Worm (Caenorhabditis elegans): ENCODE results near the gene F58A6.9.

Gene F58A6.9

DNA sequence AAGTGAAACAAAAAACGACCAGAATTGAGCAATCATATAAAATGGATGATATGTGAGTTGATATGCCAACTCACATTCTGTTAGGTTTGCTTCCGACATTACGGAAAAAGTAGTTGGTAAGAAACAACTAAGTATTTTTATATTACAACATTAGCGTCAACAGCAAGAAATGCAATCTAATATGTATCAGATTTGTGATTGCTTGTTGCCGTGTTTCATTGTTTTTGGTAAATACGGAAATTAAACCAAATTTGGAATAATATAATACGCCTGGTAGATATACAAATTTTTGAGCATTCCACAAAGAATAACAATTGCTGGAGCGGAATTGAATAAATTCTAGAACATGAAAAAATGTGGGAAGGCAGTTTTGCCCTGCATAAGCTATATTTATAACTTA is 4.1 kb downstream of the F58A6.9 start, which contains the start of gene srb-12:
Gene srb-12, minus strand, starts transcription at position 101 of the 400 bp plus-strand sequence.
- TF ChIP-seq snpc-4 (tag; optimal IDR thresholded peaks at IDR 0.05), result no peak
- TF ChIP-seq nhr-85 (tag), result no peak
- no peak for TF ChIP-seq mab-9 (GFP tag; IDR thresholded peaks at IDR 0.05)
- no peak for TF ChIP-seq lin-15B (tag; optimal IDR thresholded peaks at IDR 0.05)
- TF ChIP-seq ztf-11 (tag; optimal IDR thresholded peaks at IDR 0.05), result no peak
- TF ChIP-seq nhr-76 (tag; optimal IDR thresholded peaks at IDR 0.05), result no peak
- TF ChIP-seq hpl-2 (GFP tag; optimal IDR thresholded peaks at IDR 0.05), result no peak
- no peak for TF ChIP-seq pqm-1 (tag; optimal IDR thresholded peaks at IDR 0.05)

DNA sequence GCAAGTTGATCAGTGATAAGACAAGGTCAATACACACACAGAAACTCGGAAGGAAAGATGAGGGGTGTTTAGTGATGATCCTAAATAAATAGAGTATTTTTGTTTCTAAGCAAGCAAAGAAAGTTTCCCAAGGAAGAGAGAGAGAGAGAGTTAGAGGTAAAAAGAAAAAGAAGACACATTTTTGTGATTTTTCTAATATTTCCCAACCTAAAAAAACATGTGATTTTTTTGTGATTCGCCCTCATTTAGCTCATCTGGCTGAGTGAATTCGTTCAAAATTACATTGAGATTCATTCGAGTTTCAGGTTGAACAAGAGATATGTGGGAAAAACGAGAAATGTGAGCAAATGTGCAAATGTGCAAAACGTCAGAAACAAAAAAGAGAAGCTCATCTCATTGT is 7.8 kb downstream of the F58A6.9 start, which contains the start of gene srb-16:
Gene srb-16, minus strand, starts transcription at position 101 of the 400 bp plus-strand sequence.
- TF ChIP-seq sox-4 (tag; optimal IDR thresholded peaks at IDR 0.05), result no peak

DNA sequence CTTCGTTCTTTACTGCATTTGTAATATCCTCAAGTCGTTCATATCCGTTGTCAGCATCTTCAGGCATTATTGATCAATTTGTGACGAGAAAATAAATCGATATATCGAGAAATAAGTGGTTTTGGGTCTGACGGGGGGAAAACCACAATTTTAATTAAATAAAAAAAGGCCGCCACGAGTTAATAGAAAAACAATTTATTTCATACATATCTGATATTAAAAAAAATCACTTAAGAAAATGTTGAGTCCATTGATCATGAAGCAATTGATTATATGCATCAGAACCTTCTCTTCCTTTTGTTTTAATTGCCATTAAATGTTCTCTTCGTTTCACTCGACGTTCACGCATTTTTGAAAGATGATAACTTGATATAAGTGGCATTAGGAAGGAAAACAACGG is 10.3 kb downstream of the F58A6.9 start, which contains the start of gene F58A6.5:
Gene F58A6.5, minus strand, starts transcription at position 101 of the 400 bp plus-strand sequence.
- TF ChIP-seq mef-2 (tag; optimal IDR thresholded peaks at IDR 0.05) (no peak), ceh-90 (tag; optimal IDR thresholded peaks at IDR 0.05) (no peak)

DNA sequence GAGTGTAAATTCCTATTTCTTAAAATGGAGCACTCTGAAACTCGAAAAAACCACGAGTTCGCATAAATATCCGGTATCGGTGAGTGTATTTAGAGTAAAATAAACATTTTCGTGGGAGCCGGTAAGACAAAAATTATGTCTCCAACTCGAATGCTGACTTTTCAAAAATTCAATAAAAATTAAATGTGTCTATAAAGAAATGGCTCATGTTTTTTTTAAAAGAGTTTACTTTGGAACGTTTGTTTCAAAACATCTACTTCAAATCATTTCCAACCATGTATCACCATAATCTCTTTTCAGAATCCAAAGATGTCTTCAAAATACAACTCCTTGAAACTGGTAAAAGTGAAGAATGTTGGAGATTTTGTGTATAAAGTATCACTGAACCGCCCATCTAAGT is 16.1 kb downstream of the F58A6.9 start, which contains the start of gene F58A6.1:
Gene F58A6.1, plus strand, starts transcription at position 301 of the 400 bp plus-strand sequence.
- TF ChIP-seq hpl-2 (GFP tag; optimal IDR thresholded peaks at IDR 0.05), result no peak
- no peak for TF ChIP-seq ama-1 (optimal IDR thresholded peaks at IDR 0.05)
- TF ChIP-seq fos-1 (tag; optimal IDR thresholded peaks at IDR 0.05), result no peak
- no peak for TF ChIP-seq nhr-71 (tag; optimal IDR thresholded peaks at IDR 0.05)
- TF ChIP-seq xbp-1 (tag; optimal IDR thresholded peaks at IDR 0.05), result no peak
- no peak for TF ChIP-seq efl-1 (optimal IDR thresholded peaks at IDR 0.05)
- no peak for TF ChIP-seq efl-1 (GFP tag; optimal IDR thresholded peaks at IDR 0.05 in 1 of 2)
- no peak for TF ChIP-seq lin-15B (tag; optimal IDR thresholded peaks at IDR 0.05)
- no peak for TF ChIP-seq egl-13 (tag; optimal IDR thresholded peaks at IDR 0.05)
- TF ChIP-seq nhr-76 (tag; optimal IDR thresholded peaks at IDR 0.05), result no peak
- no peak for TF ChIP-seq nhr-47 (tag; optimal IDR thresholded peaks at IDR 0.05)
- no peak for TF ChIP-seq mdl-1 (tag; optimal IDR thresholded peaks at IDR 0.05)

DNA sequence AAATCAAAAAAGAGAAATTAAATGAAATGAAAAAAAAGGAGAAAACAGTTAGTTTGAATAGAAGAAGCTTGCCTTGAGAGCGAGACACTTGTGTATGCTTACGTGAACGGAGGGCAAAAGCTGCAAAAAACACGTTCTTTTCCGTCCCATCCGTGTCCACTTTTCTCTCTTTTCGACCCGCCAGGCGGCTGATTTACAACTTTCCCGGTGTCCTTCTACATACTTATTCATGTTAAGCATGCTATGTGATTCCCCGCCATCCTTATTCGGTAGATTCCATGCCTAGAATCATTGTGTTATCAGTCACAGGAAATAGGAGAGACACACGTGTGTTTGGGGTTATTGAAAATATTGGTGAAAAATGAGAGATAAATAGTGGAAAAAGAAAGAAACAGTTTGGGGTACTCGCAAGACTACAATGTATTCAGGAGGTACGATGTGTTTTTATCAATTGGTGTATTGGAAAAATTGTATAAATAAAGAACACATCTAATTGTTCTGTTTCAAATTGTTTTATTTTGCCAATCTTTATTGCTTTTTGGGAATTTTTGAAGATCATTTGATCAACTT is 16.6 kb downstream of the F58A6.9 start, which contains the start of gene nas-29:
Gene nas-29, minus strand, starts transcription at position 92 of the 570 bp plus-strand sequence.
- TF ChIP-seq elt-2 (tag; optimal IDR thresholded peaks at IDR 0.05), result peak; percentile 91
- TF ChIP-seq lin-14 (GFP tag; optimal IDR thresholded peaks at IDR 0.05), result peak; percentile 34
- peak; percentile 92 for TF ChIP-seq nhr-20 (tag; optimal IDR thresholded peaks at IDR 0.05)
- peak in 1 of 2 experiments; percentile 48 for TF ChIP-seq lin-35 (GFP tag; optimal IDR thresholded peaks at IDR 0.05)
- no peak for TF ChIP-seq nhr-90 (tag; optimal IDR thresholded peaks at IDR 0.05; ENCODE audit: poor library complexity)
- TF ChIP-seq pax-3 (tag; optimal IDR thresholded peaks at IDR 0.05), result no peak
- TF ChIP-seq elt-3 (tag; optimal IDR thresholded peaks at IDR 0.05), result peak in 1 of 6 experiments; percentile 31

DNA sequence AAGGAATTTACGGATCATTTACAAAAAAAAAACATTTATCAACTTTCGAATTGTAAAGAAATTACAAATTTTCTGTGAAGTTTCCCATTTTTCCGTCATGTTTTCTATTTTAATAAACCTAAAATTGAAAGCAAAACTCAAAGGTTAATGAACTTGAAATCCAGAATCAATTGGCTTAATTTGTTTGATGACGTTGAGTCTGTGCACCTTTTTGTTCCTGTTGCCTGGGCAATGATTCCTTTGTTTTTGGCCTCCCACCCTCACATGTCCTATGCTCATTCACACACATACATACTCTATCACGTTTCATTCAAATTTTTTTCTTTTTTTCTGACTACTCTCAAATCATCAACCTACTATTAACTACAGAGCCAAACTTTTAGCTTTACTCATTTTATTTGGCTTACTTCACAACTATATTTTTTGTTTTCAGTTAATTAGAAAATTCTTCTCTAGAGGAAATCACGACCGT is 22.3 kb downstream of the F58A6.9 start, which contains the start of gene F58A6.2:
Gene F58A6.2, plus strand, starts transcription at position 422 of the 472 bp plus-strand sequence.
- peak; percentile 71 for TF ChIP-seq ceh-8 (GFP tag; optimal IDR thresholded peaks at IDR 0.05)
- TF ChIP-seq nhr-71 (tag; optimal IDR thresholded peaks at IDR 0.05), result peak; percentile 40
- TF ChIP-seq unc-130 (tag; optimal IDR thresholded peaks at IDR 0.05), result no peak
- peak; percentile 66 for TF ChIP-seq fkh-8 (tag; optimal IDR thresholded peaks at IDR 0.05)

Measured in whole organism, L1 larva.